Worm (Caenorhabditis elegans): Measurements from ENCODE around the gene H34I24.2.
"Not testable (repeated sequence)": the region's sequence is repeated elsewhere in the genome, so short reads cannot be mapped to it uniquely, and the experiment has no call there.

ce11 chrIII:2881989-2882388 lies 40.1 kb downstream of the H34I24.2 start, which contains the start of gene F56F11.2:
- not testable (repeated sequence) for TF ChIP-seq drap-1 (GFP tag; optimal IDR thresholded peaks at IDR 0.05); lsy-2 (tag; optimal IDR thresholded peaks at IDR 0.05); unc-62 (GFP tag; optimal IDR thresholded peaks at IDR 0.05)

Measured in whole organism, mixed stage, embryonic.